Worm (Caenorhabditis elegans): ENCODE data around the gene K07F5.22.

- TF ChIP-seq ref-1 (GFP tag; conservative IDR thresholded peaks at IDR 0.05): no peak
- no peak for TF ChIP-seq ztf-29 (GFP tag; IDR thresholded peaks at IDR 0.05)
- TF ChIP-seq med-1 (GFP tag; optimal IDR thresholded peaks at IDR 0.05; ENCODE audit: insufficient read depth): no peak
- no peak for TF ChIP-seq cog-1 (tag; optimal IDR thresholded peaks at IDR 0.05)
- TF ChIP-seq flt-1 (GFP tag; IDR thresholded peaks at IDR 0.05): no peak
Measured at ce11 chrIV:9852818-9853466, 11.9 kb upstream of the K07F5.22 start.

All from whole organism, midembryonic.